Worm (Caenorhabditis elegans) whole organism, L2 larva: ENCODE results near the gene tax-6.

Experiments
- C34F6.9 ChIP-seq: fragments of 150-350 bp; optimal IDR thresholded peaks from 2 replicates; lab custom pipeline; 2014; ENCODE audit warnings: missing biosample characterization, missing genetic modification characterization
- F13H6.1 ChIP-seq: sonication (generic microtip); optimal IDR thresholded peaks from 2 replicates; lab custom pipeline; 2016; ENCODE audit warnings: missing genetic modification characterization, missing compliant biosample characterization
- R02D3.7 ChIP-seq: fragments of 150-350 bp; optimal IDR thresholded peaks from 2 replicates; lab custom pipeline; 2014; ENCODE audit warnings: missing biosample characterization, missing genetic modification characterization
- Y55F3AM.14 ChIP-seq: fragments of 200-800 bp; sonication (Bioruptor generic); optimal IDR thresholded peaks from 2 replicates; lab custom pipeline; 2018; ENCODE audit warnings: mild to moderate bottlenecking, missing genetic modification characterization, missing compliant biosample characterization
- ZK546.5 ChIP-seq: sonication (generic microtip); optimal IDR thresholded peaks from 2 replicates; lab custom pipeline; 2017; ENCODE audit warnings: missing biosample characterization, missing genetic modification characterization
- alr-1 ChIP-seq: fragments of 150-350 bp; optimal IDR thresholded peaks from 2 replicates; lab custom pipeline; 2014; ENCODE audit warnings: missing biosample characterization, missing genetic modification characterization
- aly-2 ChIP-seq: fragments of 150-350 bp; optimal IDR thresholded peaks from 2 replicates; lab custom pipeline; 2014; ENCODE audit warnings: missing biosample characterization, missing genetic modification characterization
- ama-1 ChIP-seq: fragments of 150-350 bp; optimal IDR thresholded peaks from 2 replicates; lab custom pipeline; 2018; ENCODE audit warnings: inconsistent platforms
- blmp-1 ChIP-seq: sonication (generic microtip); optimal IDR thresholded peaks from 2 replicates; lab custom pipeline; 2017; ENCODE audit warnings: missing genetic modification characterization, mild to moderate bottlenecking, missing compliant biosample characterization, antibody characterized with exemption, moderate library complexity; ENCODE audit not compliant: insufficient read depth
- ceh-16 ChIP-seq: fragments of 150-350 bp; optimal IDR thresholded peaks from 2 replicates; lab custom pipeline; 2014; ENCODE audit warnings: missing biosample characterization, missing genetic modification characterization
- ceh-82 ChIP-seq: fragments of 150-350 bp; optimal IDR thresholded peaks from 2 replicates; lab custom pipeline; 2014; ENCODE audit warnings: missing biosample characterization, missing genetic modification characterization
- crh-2 ChIP-seq: sonication (generic microtip); optimal IDR thresholded peaks from 2 replicates; lab custom pipeline; 2017; ENCODE audit warnings: missing biosample characterization, missing genetic modification characterization
- dmd-4 ChIP-seq: sonication (generic microtip); optimal IDR thresholded peaks from 2 replicates; lab custom pipeline; 2017; ENCODE audit warnings: missing biosample characterization, missing genetic modification characterization
- elt-3 ChIP-seq: sonication (generic microtip); optimal IDR thresholded peaks from 2 replicates; lab custom pipeline; 2017; ENCODE audit warnings: missing biosample characterization, missing genetic modification characterization
- fos-1 ChIP-seq: fragments of 150-350 bp; optimal IDR thresholded peaks from 2 replicates; lab custom pipeline; 2014; ENCODE audit warnings: missing biosample characterization, missing genetic modification characterization
- gmeb-1 ChIP-seq: fragments of 150-350 bp; optimal IDR thresholded peaks from 2 replicates; lab custom pipeline; 2014; ENCODE audit warnings: missing biosample characterization, missing genetic modification characterization
- lin-11 ChIP-seq: fragments of 150-350 bp; sonication (generic microtip); optimal IDR thresholded peaks from 2 replicates; lab custom pipeline; 2014; ENCODE audit warnings: missing biosample characterization, missing genetic modification characterization, inconsistent platforms, mixed read lengths
- lin-13 ChIP-seq: fragments of 150-350 bp; optimal IDR thresholded peaks from 2 replicates; lab custom pipeline; 2014; ENCODE audit warnings: missing biosample characterization, missing genetic modification reagents, missing genetic modification characterization
- mab-5 ChIP-seq: fragments of 150-350 bp; optimal IDR thresholded peaks from 2 replicates; lab custom pipeline; 2014; ENCODE audit warnings: missing biosample characterization, missing genetic modification characterization
- mbf-1 ChIP-seq: sonication (generic microtip); optimal IDR thresholded peaks from 2 replicates; lab custom pipeline; 2017; ENCODE audit warnings: missing biosample characterization, missing genetic modification characterization
- mdl-1 ChIP-seq, 2 experiments: fragments of 150-350 bp in 1 of 2; sonication (generic microtip) in 1 of 2; optimal IDR thresholded peaks; 2 replicates each; lab custom pipeline; 2017; ENCODE audit warnings: missing biosample characterization in 2 of 2, missing genetic modification characterization in 2 of 2
- nhr-10 ChIP-seq: sonication (generic microtip); optimal IDR thresholded peaks from 2 replicates; lab custom pipeline; 2017; ENCODE audit warnings: missing biosample characterization, missing genetic modification characterization
- nhr-11 ChIP-seq: fragments of 150-350 bp; optimal IDR thresholded peaks from 2 replicates; lab custom pipeline; 2014; ENCODE audit warnings: missing biosample characterization, missing genetic modification characterization
- nhr-12 ChIP-seq: fragments of 150-350 bp; optimal IDR thresholded peaks from 2 replicates; lab custom pipeline; 2014; ENCODE audit warnings: missing biosample characterization, missing genetic modification characterization
- nhr-129 ChIP-seq: fragments of 150-350 bp; optimal IDR thresholded peaks from 2 replicates; lab custom pipeline; 2014; ENCODE audit warnings: missing biosample characterization, missing genetic modification characterization
- nhr-21 ChIP-seq: fragments of 150-350 bp; optimal IDR thresholded peaks from 2 replicates; lab custom pipeline; 2014; ENCODE audit warnings: missing biosample characterization, missing genetic modification characterization
- nhr-23 ChIP-seq: fragments of 150-350 bp; optimal IDR thresholded peaks from 2 replicates; lab custom pipeline; 2014; ENCODE audit warnings: missing biosample characterization, missing genetic modification reagents, missing genetic modification characterization
- nhr-237 ChIP-seq: fragments of 150-350 bp; optimal IDR thresholded peaks from 2 replicates; lab custom pipeline; 2014; ENCODE audit warnings: missing biosample characterization, missing genetic modification characterization
- nhr-25 ChIP-seq: fragments of 150-350 bp; sonication (generic microtip); optimal IDR thresholded peaks from 3 replicates; lab custom pipeline; 2014; ENCODE audit warnings: missing biosample characterization, missing genetic modification characterization
- nhr-6 ChIP-seq: fragments of 150-350 bp; optimal IDR thresholded peaks from 2 replicates; lab custom pipeline; 2014; ENCODE audit warnings: missing biosample characterization, missing genetic modification characterization
- peb-1 ChIP-seq: fragments of 150-350 bp; optimal IDR thresholded peaks from 2 replicates; lab custom pipeline; 2014; ENCODE audit warnings: missing biosample characterization, missing genetic modification characterization
- sem-4 ChIP-seq: fragments of 150-350 bp; optimal IDR thresholded peaks from 2 replicates; lab custom pipeline; 2014; ENCODE audit warnings: missing biosample characterization, missing genetic modification reagents, missing genetic modification characterization
- skn-1 ChIP-seq: sonication (generic microtip); optimal IDR thresholded peaks from 2 replicates; lab custom pipeline; 2017; ENCODE audit warnings: missing biosample characterization, missing genetic modification characterization
- sma-3 ChIP-seq: sonication (generic microtip); optimal IDR thresholded peaks from 2 replicates; lab custom pipeline; 2016; ENCODE audit warnings: missing genetic modification reagents, missing genetic modification characterization, missing compliant biosample characterization
- sma-9 ChIP-seq, 2 experiments: fragments of 150-350 bp in 1 of 2; sonication (generic microtip) in 1 of 2; optimal IDR thresholded peaks; 2 replicates each; lab custom pipeline; 2014 to 2016; ENCODE audit warnings: missing genetic modification characterization in 2 of 2, mild to moderate bottlenecking in 1 of 2, missing biosample characterization in 1 of 2, missing compliant biosample characterization in 1 of 2, missing genetic modification reagents in 1 of 2, moderate library complexity in 1 of 2
- snpc-4 ChIP-seq: fragments of 150-350 bp; optimal IDR thresholded peaks from 2 replicates; lab custom pipeline; 2014; ENCODE audit warnings: missing biosample characterization, missing genetic modification characterization
- unc-39 ChIP-seq: fragments of 150-350 bp; optimal IDR thresholded peaks from 2 replicates; lab custom pipeline; 2014; ENCODE audit warnings: missing biosample characterization, missing genetic modification characterization
- unc-55 ChIP-seq: fragments of 150-350 bp; sonication (generic microtip); optimal IDR thresholded peaks from 3 replicates; lab custom pipeline; 2014; ENCODE audit warnings: missing biosample characterization, missing genetic modification reagents, missing genetic modification characterization
- unc-62 ChIP-seq: fragments of 150-350 bp; optimal IDR thresholded peaks from 2 replicates; lab custom pipeline; 2014; ENCODE audit warnings: missing biosample characterization, missing genetic modification reagents, missing genetic modification characterization
- zag-1 ChIP-seq: fragments of 150-350 bp; optimal IDR thresholded peaks from 2 replicates; lab custom pipeline; 2014; ENCODE audit warnings: missing biosample characterization, missing genetic modification characterization
- ztf-1 ChIP-seq: fragments of 200-800 bp; sonication (Bioruptor generic); conservative IDR thresholded peaks from 2 replicates; pipeline ENCODE4 v1.3.6; 2022; ENCODE audit warnings: missing genetic modification characterization, missing compliant biosample characterization
- ztf-4 ChIP-seq: fragments of 150-350 bp; optimal IDR thresholded peaks from 2 replicates; lab custom pipeline; 2014; ENCODE audit warnings: missing biosample characterization, missing genetic modification characterization

Gene tax-6

DNA sequence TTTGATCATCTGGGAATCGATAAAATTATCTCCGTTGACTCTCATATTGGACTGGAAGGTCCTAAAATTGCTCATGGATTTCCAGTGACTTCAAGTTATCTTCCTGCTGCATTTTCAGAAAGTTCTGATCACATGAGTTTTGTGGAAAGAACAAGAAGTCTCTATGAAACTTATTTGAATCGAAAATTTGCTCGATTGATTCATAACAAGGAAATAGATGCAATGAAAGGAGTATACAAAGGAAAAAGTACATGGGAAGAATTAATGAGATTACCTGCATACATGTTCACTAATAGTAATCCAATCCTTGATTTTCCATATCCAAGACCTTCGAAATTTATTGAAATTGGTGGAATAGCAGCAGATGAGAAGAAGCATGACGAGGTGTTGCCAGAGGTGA lies 35.6 kb downstream of the tax-6 start:
- TF ChIP-seq peb-1 (tag; lab: Kevin White, UChicago) (no peak), lin-13 (GFP tag; lab: Kevin White, UChicago) (no peak), ztf-1 (GFP tag; lab: Robert Waterston, UW) (no peak), nhr-10 (tag; lab: Kevin White, UChicago) (no peak), nhr-6 (tag; lab: Kevin White, UChicago) (no peak), sma-3 (GFP tag; lab: Kevin White, UChicago) (no peak), C34F6.9 (no peak), zag-1 (no peak), sma-9 (GFP tag; optimal IDR thresholded peaks at IDR 0.05; lab: Kevin White, UChicago) (no peak), sma-9 (tag; optimal IDR thresholded peaks at IDR 0.05; lab: Kevin White, UChicago) (no peak), lin-11 (tag; lab: Kevin White, UChicago) (no peak), Y55F3AM.14 (GFP tag; lab: Kevin White, UChicago) (no peak), blmp-1 (tag; lab: Kevin White, UChicago) (no peak), nhr-11 (tag; lab: Kevin White, UChicago) (no peak)

DNA sequence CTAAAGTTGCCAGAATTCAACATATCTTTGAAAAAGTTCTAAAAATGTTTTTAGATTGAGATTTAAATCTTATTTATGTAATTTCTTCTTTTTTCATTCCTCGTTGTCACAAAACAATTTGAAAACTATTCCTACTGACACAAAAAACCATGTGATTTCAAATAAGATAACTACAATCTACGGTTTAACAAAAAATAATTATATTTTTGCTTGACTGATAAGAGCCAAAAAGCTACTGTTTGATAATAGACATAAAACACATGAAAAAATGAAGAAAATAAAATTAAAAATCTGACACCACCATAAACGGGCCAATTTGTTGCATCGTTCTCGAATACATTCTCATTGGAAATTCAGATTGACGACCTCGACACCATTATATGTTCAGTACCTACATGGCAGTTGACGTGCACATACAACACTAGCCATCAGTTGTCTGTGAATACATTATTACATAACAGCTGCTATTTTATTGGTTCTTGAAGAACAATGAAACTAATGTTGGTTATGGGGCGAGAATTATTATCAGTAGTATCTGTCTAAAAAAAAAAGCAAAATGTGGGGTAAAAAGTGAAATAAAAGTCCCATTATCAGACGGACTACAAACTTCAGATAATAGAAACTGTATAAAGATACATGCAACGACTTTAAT lies 37.3 kb downstream of the tax-6 start, which contains the start of gene ugt-43:
ugt-43 (plus strand) TSS at position 602 of the 652 bp plus-strand sequence.
- TF ChIP-seq sem-4 (tag; lab: Kevin White, UChicago) (no peak), mab-5 (tag; lab: Kevin White, UChicago) (no peak), unc-62 (no peak), blmp-1 (tag; lab: Kevin White, UChicago) (no peak), lin-11 (tag; lab: Kevin White, UChicago) (no peak), ama-1 (no peak), lin-13 (GFP tag; lab: Kevin White, UChicago) (no peak), mbf-1 (tag; lab: Kevin White, UChicago) (no peak), ZK546.5 (tag; lab: Kevin White, UChicago) (no peak), Y55F3AM.14 (GFP tag; lab: Kevin White, UChicago) (no peak), fos-1 (tag; lab: Kevin White, UChicago) (no peak), unc-39 (no peak), gmeb-1 (no peak), unc-55 (GFP tag; lab: Kevin White, UChicago) (no peak), nhr-23 (tag; lab: Kevin White, UChicago) (no peak), aly-2 (no peak), nhr-12 (tag; lab: Kevin White, UChicago) (no peak), ztf-4 (tag; lab: Kevin White, UChicago) (no peak), nhr-10 (tag; lab: Kevin White, UChicago) (no peak)

DNA sequence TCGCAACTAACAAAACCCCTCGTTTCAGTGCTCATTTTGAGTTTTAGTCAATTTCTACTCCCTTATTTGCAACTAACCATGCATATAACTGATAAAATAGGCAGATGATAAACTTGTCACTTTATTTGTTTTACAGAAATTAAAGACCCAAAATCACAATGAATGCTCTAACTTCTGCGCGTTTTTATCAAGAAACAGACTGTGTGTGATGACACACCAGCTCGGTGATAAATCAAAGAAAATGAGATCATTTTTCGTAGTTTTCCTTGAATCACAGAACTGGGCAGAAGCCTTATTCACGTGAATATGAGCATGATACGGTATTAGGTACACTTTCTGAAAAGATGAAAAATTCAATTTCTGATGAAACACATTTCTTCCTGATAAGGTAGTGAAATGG lies 38.3 kb downstream of the tax-6 start:
- TF ChIP-seq sem-4 (tag; lab: Kevin White, UChicago) (no peak), fos-1 (tag; lab: Kevin White, UChicago) (peak; percentile 98), skn-1 (tag; lab: Kevin White, UChicago) (no peak), Y55F3AM.14 (GFP tag; lab: Kevin White, UChicago) (no peak), nhr-25 (no peak), gmeb-1 (peak; percentile 62), alr-1 (no peak), snpc-4 (tag; lab: Kevin White, UChicago) (no peak), nhr-23 (tag; lab: Kevin White, UChicago) (no peak), ceh-82 (no peak), nhr-12 (tag; lab: Kevin White, UChicago) (no peak), sma-9 (GFP tag; optimal IDR thresholded peaks at IDR 0.05; lab: Kevin White, UChicago) (peak; percentile 79), sma-9 (tag; optimal IDR thresholded peaks at IDR 0.05; lab: Kevin White, UChicago) (no peak), elt-3 (tag; lab: Kevin White, UChicago) (no peak), blmp-1 (tag; lab: Kevin White, UChicago) (no peak), nhr-6 (tag; lab: Kevin White, UChicago) (no peak), mab-5 (tag; lab: Kevin White, UChicago) (no peak), ceh-16 (no peak), ZK546.5 (tag; lab: Kevin White, UChicago) (no peak), C34F6.9 (no peak), nhr-21 (tag; lab: Kevin White, UChicago) (no peak), F13H6.1 (tag; lab: Kevin White, UChicago) (no peak), nhr-10 (tag; lab: Kevin White, UChicago) (no peak), nhr-237 (tag; lab: Kevin White, UChicago) (no peak), crh-2 (tag; lab: Kevin White, UChicago) (peak; percentile 33), mdl-1 (tag; optimal IDR thresholded peaks at IDR 0.05; lab: Kevin White, UChicago) (no peak), unc-55 (GFP tag; lab: Kevin White, UChicago) (no peak), ztf-1 (GFP tag; lab: Robert Waterston, UW) (no peak), dmd-4 (no peak), lin-13 (GFP tag; lab: Kevin White, UChicago) (no peak), nhr-11 (tag; lab: Kevin White, UChicago) (no peak), R02D3.7 (tag; lab: Kevin White, UChicago) (no peak), ztf-4 (tag; lab: Kevin White, UChicago) (no peak), sma-3 (GFP tag; lab: Kevin White, UChicago) (peak; percentile 17), zag-1 (no peak), nhr-129 (no peak), ama-1 (no peak)
